Worm (Caenorhabditis elegans) whole organism, late embryonic: ENCODE data around the gene spl-2.

Experiments used
- C08G9.2 ChIP-seq: sonication (generic microtip); optimal IDR thresholded peaks from 2 replicates; lab custom pipeline; 2016; ENCODE audit warnings: mild to moderate bottlenecking, missing genetic modification characterization, moderate library complexity, missing compliant biosample characterization
- C38D4.7 ChIP-seq: fragments of 200-800 bp; sonication (Bioruptor generic); optimal IDR thresholded peaks from 2 replicates; lab custom pipeline; 2018; ENCODE audit warnings: mild to moderate bottlenecking, missing genetic modification characterization, moderate library complexity, missing compliant biosample characterization
- K02D7.2 ChIP-seq: sonication (generic microtip); optimal IDR thresholded peaks from 2 replicates; lab custom pipeline; 2017; ENCODE audit warnings: mild to moderate bottlenecking, missing genetic modification characterization, missing compliant biosample characterization
- K09A11.1 ChIP-seq: sonication (generic microtip); optimal IDR thresholded peaks from 2 replicates; lab custom pipeline; 2017; ENCODE audit warnings: antibody characterized with exemption, mild to moderate bottlenecking, missing genetic modification characterization, missing compliant biosample characterization; ENCODE audit not compliant: insufficient read depth
- ama-1 ChIP-seq: fragments of 150-350 bp; optimal IDR thresholded peaks from 2 replicates; lab custom pipeline; 2014
- ceh-14 ChIP-seq: sonication (generic microtip); optimal IDR thresholded peaks from 2 replicates; lab custom pipeline; 2016; ENCODE audit warnings: missing genotype, missing genetic modification characterization, missing compliant biosample characterization
- ceh-18 ChIP-seq: sonication (generic microtip); optimal IDR thresholded peaks from 2 replicates; lab custom pipeline; 2016; ENCODE audit warnings: missing genetic modification characterization, missing compliant biosample characterization
- ceh-19 ChIP-seq: fragments of 200-800 bp; sonication (Bioruptor generic); optimal IDR thresholded peaks from 2 replicates; lab custom pipeline; 2018; ENCODE audit warnings: mild to moderate bottlenecking, missing genetic modification characterization, missing compliant biosample characterization
- ceh-30 ChIP-seq: fragments of 150-350 bp; optimal IDR thresholded peaks from 2 replicates; lab custom pipeline; 2014; ENCODE audit warnings: missing biosample characterization, missing genetic modification characterization
- ceh-34 ChIP-seq: sonication (generic microtip); optimal IDR thresholded peaks from 2 replicates; lab custom pipeline; 2016; ENCODE audit warnings: mild to moderate bottlenecking, missing genetic modification characterization, missing compliant biosample characterization
- ceh-45 ChIP-seq: fragments of 200-800 bp; sonication (Bioruptor generic); IDR thresholded peaks from 2 replicates; pipeline ENCODE4 v1.3.6; 2022; ENCODE audit warnings: missing genetic modification reagents, missing genetic modification characterization, missing compliant biosample characterization
- ceh-9 ChIP-seq: sonication (generic microtip); optimal IDR thresholded peaks from 2 replicates; lab custom pipeline; 2016; ENCODE audit warnings: mild to moderate bottlenecking, missing genetic modification characterization, inconsistent platforms, missing compliant biosample characterization
- dve-1 ChIP-seq: sonication (generic microtip); optimal IDR thresholded peaks from 2 replicates; lab custom pipeline; 2017; ENCODE audit warnings: antibody characterized with exemption, mild to moderate bottlenecking, missing genetic modification characterization, missing compliant biosample characterization
- elt-2 ChIP-seq: sonication (generic microtip); optimal IDR thresholded peaks from 2 replicates; lab custom pipeline; 2016; ENCODE audit warnings: missing genetic modification reagents, missing genetic modification characterization, missing compliant biosample characterization
- fax-1 ChIP-seq: sonication (generic microtip); optimal IDR thresholded peaks from 2 replicates; lab custom pipeline; 2016; ENCODE audit warnings: missing genotype, missing genetic modification characterization, missing compliant biosample characterization
- fkh-10 ChIP-seq: fragments of 150-350 bp; optimal IDR thresholded peaks from 2 replicates; lab custom pipeline; 2014; ENCODE audit warnings: missing biosample characterization, missing genetic modification reagents, missing genetic modification characterization
- fkh-6 ChIP-seq: sonication (generic microtip); optimal IDR thresholded peaks from 2 replicates; lab custom pipeline; 2016; ENCODE audit warnings: missing genetic modification characterization, missing compliant biosample characterization
- gmeb-2 ChIP-seq: sonication (generic microtip); optimal IDR thresholded peaks from 2 replicates; lab custom pipeline; 2016; ENCODE audit warnings: missing genetic modification characterization, inconsistent platforms, missing compliant biosample characterization
- hlh-13 ChIP-seq: fragments of 200-800 bp; sonication (Bioruptor generic); optimal IDR thresholded peaks from 2 replicates; lab custom pipeline; 2018; ENCODE audit warnings: mild to moderate bottlenecking, missing genetic modification characterization, missing compliant biosample characterization
- lin-11 ChIP-seq: fragments of 200-800 bp; sonication (Bioruptor generic); optimal IDR thresholded peaks from 2 replicates; lab custom pipeline; 2018; ENCODE audit warnings: mild to moderate bottlenecking, missing genetic modification characterization, missing compliant biosample characterization
- madf-2 ChIP-seq: sonication (generic microtip); optimal IDR thresholded peaks from 2 replicates; lab custom pipeline; 2017; ENCODE audit warnings: missing genetic modification characterization, missing compliant biosample characterization
- mec-3 ChIP-seq: sonication (generic microtip); optimal IDR thresholded peaks from 2 replicates; lab custom pipeline; 2016; ENCODE audit warnings: borderline replicate concordance, missing genetic modification characterization, missing compliant biosample characterization
- pag-3 ChIP-seq: sonication (generic microtip); optimal IDR thresholded peaks from 2 replicates; lab custom pipeline; 2016; ENCODE audit warnings: missing compliant biosample characterization, missing genetic modification characterization, borderline replicate concordance
- pax-1 ChIP-seq: fragments of 150-350 bp; optimal IDR thresholded peaks from 2 replicates; lab custom pipeline; 2014; ENCODE audit warnings: missing biosample characterization, missing genetic modification characterization
- pha-4 ChIP-seq: fragments of 150-350 bp; optimal IDR thresholded peaks from 2 replicates; lab custom pipeline; 2018; ENCODE audit warnings: missing biosample characterization, missing genetic modification reagents, missing genetic modification characterization
- pqm-1 ChIP-seq: sonication (generic microtip); optimal IDR thresholded peaks from 2 replicates; lab custom pipeline; 2016; ENCODE audit warnings: missing genetic modification characterization, missing compliant biosample characterization
- rnt-1 ChIP-seq: sonication (generic microtip); optimal IDR thresholded peaks from 2 replicates; lab custom pipeline; 2016; ENCODE audit warnings: missing genetic modification characterization, missing compliant biosample characterization
- tbx-7 ChIP-seq: sonication (generic microtip); optimal IDR thresholded peaks from 2 replicates; lab custom pipeline; 2016; ENCODE audit warnings: missing genotype, missing genetic modification characterization, missing compliant biosample characterization
- ttx-3 ChIP-seq: sonication (generic microtip); optimal IDR thresholded peaks from 2 replicates; lab custom pipeline; 2016; ENCODE audit warnings: missing genetic modification reagents, missing genetic modification characterization, missing compliant biosample characterization
- unc-3 ChIP-seq, 2 experiments: fragments of 200-800 bp in 1 of 2; sonication (Bioruptor generic) in 1 of 2; sonication (generic microtip) in 1 of 2; conservative IDR thresholded peaks in 1 of 2; optimal IDR thresholded peaks in 1 of 2; 2 replicates each; pipeline versions ENCODE4 v1.3.6 to Lab custom; 2016 to 2022; ENCODE audit warnings: missing compliant biosample characterization in 2 of 2, missing genetic modification characterization in 2 of 2, missing genetic modification reagents in 1 of 2
- unc-42 ChIP-seq: sonication (generic microtip); optimal IDR thresholded peaks from 2 replicates; lab custom pipeline; 2016; ENCODE audit warnings: missing genotype, missing genetic modification characterization, missing compliant biosample characterization
- unc-86 ChIP-seq: sonication (generic microtip); optimal IDR thresholded peaks from 2 replicates; lab custom pipeline; 2016; ENCODE audit warnings: missing genetic modification characterization, missing compliant biosample characterization
- zip-5 ChIP-seq: sonication (generic microtip); optimal IDR thresholded peaks from 2 replicates; lab custom pipeline; 2016; ENCODE audit warnings: missing genetic modification characterization, missing compliant biosample characterization
- ztf-16 ChIP-seq: sonication (generic microtip); optimal IDR thresholded peaks from 2 replicates; lab custom pipeline; 2017; ENCODE audit warnings: missing genetic modification characterization, missing compliant biosample characterization

The spl-2 gene

DNA sequence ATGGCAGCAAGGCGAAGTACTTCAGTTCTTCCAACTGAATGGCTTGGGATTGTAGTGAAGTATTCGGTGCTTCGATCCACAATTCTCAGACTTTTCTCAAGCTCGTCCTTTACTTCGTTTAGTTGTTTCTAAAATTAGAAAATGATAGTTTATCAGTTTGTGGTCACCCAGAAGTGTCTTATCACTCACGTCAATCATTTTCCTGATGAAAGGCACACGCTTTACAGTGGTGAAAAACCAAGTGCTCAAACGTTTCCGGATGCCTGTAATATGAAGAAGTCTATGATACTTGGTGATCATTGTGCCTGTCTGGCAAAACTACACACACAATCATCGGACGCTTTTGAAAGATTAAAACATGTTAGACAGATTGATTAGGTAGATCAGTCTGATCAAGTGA is 503 bp downstream of the spl-2 start:
- TF ChIP-seq unc-86 (tag; lab: Kevin White, UChicago) (no peak), elt-2 (tag; lab: Kevin White, UChicago) (peak; percentile 19)

DNA sequence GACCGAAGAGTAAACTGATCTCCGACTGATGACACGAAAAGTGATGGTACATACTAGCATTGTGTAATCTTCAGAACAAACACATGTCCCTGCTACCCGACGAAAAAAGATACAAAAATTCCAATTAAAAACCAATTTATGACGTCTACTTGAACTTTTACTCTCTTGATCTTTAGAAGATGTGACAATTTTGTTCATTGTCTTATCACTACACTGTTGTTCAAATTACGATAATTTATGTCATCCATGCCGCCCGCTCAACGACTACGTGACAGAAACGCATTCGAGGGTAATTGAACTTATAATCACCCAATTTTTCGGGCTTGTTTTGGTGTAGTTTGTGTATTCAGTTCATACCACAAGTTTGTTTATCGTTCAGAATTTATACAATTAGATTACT is 2.8 kb downstream of the spl-2 start:
- TF ChIP-seq gmeb-2, result no peak

DNA sequence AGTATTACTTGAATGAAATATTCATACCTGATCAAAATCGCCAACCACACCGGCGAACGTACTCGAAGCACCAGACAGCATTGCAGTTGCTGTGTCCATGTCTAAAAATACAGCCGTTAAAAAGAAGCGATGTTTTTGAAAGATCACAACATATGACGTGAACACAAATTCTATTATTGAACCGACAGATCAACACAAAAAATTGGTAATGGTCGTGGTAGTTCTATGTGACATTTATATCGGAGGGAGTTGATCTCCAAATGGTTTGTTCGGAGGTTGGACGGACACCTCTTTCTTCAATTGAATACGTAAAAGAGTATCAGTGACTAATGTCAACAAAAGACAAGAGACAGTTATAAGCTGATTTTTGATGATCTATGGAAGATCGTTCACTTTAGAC is 5.4 kb downstream of the spl-2 start, which contains the start of gene pitr-3:
Gene pitr-3 (minus strand): TSS at position 101 of the 400 bp plus-strand sequence.
- no peak for TF ChIP-seq hlh-13 (GFP tag; lab: Kevin White, UChicago)
- TF ChIP-seq tbx-7, result no peak
- no peak for TF ChIP-seq ceh-30 (tag; lab: Kevin White, UChicago)
- no peak for TF ChIP-seq ztf-16
- no peak for TF ChIP-seq dve-1 (tag; lab: Kevin White, UChicago)
- TF ChIP-seq K02D7.2 (tag; lab: Kevin White, UChicago), result no peak
- no peak for TF ChIP-seq ttx-3 (tag; lab: Kevin White, UChicago)
- no peak for TF ChIP-seq C08G9.2 (tag; lab: Kevin White, UChicago)
- TF ChIP-seq unc-42 (tag; lab: Kevin White, UChicago), result no peak
- TF ChIP-seq K09A11.1 (tag; lab: Kevin White, UChicago), result no peak
- TF ChIP-seq pax-1 (tag; lab: Kevin White, UChicago), result no peak
- no peak for TF ChIP-seq fkh-6 (tag; lab: Kevin White, UChicago)
- TF ChIP-seq zip-5 (tag; lab: Kevin White, UChicago), result no peak
- no peak for TF ChIP-seq pag-3 (tag; lab: Kevin White, UChicago)
- TF ChIP-seq ceh-14 (tag; lab: Kevin White, UChicago), result no peak
- no peak for TF ChIP-seq C38D4.7 (GFP tag; lab: Kevin White, UChicago)
- TF ChIP-seq madf-2, result no peak
- TF ChIP-seq ceh-9, result no peak
- TF ChIP-seq rnt-1, result no peak

DNA sequence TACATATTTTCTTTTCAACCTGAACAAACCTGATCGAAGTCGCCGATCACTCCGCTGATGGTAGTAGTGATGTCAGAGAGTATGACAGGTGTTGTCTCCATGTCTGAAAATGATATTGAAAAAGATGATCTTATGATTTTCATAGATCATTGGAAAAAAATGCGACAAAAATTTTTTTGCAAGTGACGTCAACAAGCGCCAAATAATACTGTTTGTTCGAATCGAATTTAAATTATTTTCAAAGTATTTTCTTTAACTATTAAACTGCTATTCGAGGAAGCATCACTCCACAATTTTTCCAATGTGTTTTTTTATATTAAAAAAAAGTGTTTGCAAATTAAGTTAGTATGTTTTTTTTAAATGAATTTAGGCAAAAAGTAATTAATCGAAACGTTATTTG is 9.1 kb downstream of the spl-2 start, which contains the start of gene pitr-2:
Gene pitr-2 (minus strand): TSS at position 101 of the 400 bp plus-strand sequence.
- no peak for TF ChIP-seq ttx-3 (tag; lab: Kevin White, UChicago)
- TF ChIP-seq, all 69 proteins: peak for 0

DNA sequence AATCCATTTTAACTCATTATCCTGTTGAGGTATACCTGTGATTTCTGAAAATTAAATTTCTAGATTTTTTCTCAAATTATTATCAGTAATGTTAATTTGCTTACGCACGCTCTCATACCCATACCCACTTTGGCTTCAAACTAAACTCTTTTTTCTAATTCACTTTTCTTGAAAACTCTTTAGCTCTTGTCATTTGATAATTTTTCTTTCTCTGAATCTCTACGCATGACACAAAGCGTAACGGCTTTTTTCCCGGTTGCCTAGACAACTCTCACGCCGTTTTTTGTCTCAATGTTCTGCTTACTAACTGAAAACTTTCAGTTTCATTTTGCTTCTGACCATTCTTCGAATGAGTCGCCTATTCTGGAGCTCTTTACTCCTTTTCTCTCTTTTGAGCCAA is 12.7 kb downstream of the spl-2 start, which contains the start of gene B0222.1:
Gene B0222.1 (plus strand): TSS at position 306 of the 400 bp plus-strand sequence.
- TF ChIP-seq unc-86 (tag; lab: Kevin White, UChicago) (no peak), unc-3 (GFP tag; conservative IDR thresholded peaks at IDR 0.05; lab: Robert Waterston, UW) (no peak), unc-3 (tag; optimal IDR thresholded peaks at IDR 0.05; lab: Kevin White, UChicago) (no peak), ceh-18 (tag; lab: Kevin White, UChicago) (no peak), ama-1 (lab: Kevin White, UChicago) (no peak), ceh-30 (tag; lab: Kevin White, UChicago) (no peak), fkh-6 (tag; lab: Kevin White, UChicago) (no peak), ceh-9 (no peak)

DNA sequence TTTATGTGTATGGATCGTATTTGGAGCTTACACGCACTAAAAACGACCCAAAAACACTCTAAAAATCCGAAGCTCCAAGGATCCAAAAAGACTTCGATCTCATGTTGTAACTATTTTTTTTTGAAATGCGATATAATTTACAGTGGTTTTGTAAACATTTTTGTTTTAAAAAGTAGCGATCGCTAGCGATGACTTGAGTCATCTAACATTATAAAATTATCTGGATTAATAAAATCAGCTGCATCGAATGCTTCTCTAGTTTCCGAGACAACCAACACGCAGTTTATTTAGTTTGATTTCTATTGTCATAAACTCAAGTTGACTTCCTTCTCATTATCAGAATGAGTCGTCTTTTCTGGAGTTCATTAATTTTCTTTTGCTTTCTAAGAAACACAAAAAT is 14.7 kb downstream of the spl-2 start, which contains the start of gene F21C10.1:
Gene F21C10.1 (plus strand): TSS at position 301 of the 400 bp plus-strand sequence.
- TF ChIP-seq pqm-1, result no peak
- no peak for TF ChIP-seq fkh-10 (GFP tag; lab: Kevin White, UChicago)
- no peak for TF ChIP-seq lin-11 (tag; lab: Kevin White, UChicago)
- no peak for TF ChIP-seq pag-3 (tag; lab: Kevin White, UChicago)
- no peak for TF ChIP-seq pha-4 (tag; lab: Kevin White, UChicago)
- TF ChIP-seq fax-1, result no peak
- no peak for TF ChIP-seq ceh-34
- TF ChIP-seq ceh-45, result no peak
- no peak for TF ChIP-seq ceh-19 (GFP tag; lab: Kevin White, UChicago)
- no peak for TF ChIP-seq mec-3 (tag; lab: Kevin White, UChicago)
